Fruit fly (Drosophila melanogaster) whole organism, pupa: ENCODE results near the gene Inx3.

ENCODE experiments used
- CG10348 ChIP-seq: fragments of 200-800 bp; sonication (Bioruptor generic); IDR thresholded peaks from 2 replicates; pipeline ENCODE4 v1.3.6; 2022; ENCODE audit warnings: missing biosample characterization, missing genetic modification characterization
- CG12605 ChIP-seq: fragments of 200-800 bp; sonication (Bioruptor generic); IDR thresholded peaks from 2 replicates; pipeline ENCODE4 v1.3.6; 2022; ENCODE audit warnings: missing biosample characterization, missing genetic modification characterization
- CG13204 ChIP-seq: fragments of 200-800 bp; sonication (Bioruptor generic); optimal IDR thresholded peaks from 2 replicates; lab custom pipeline; 2018; ENCODE audit warnings: missing biosample characterization, mild to moderate bottlenecking, missing genetic modification characterization, moderate library complexity
- CG14655 ChIP-seq: fragments of 200-800 bp; sonication (Bioruptor generic); optimal IDR thresholded peaks from 3 replicates; lab custom pipeline; 2017; ENCODE audit warnings: mild to moderate bottlenecking, missing biosample characterization, missing genetic modification reagents, missing genetic modification characterization
- CG15710 ChIP-seq: fragments of 200-800 bp; sonication (Bioruptor generic); optimal IDR thresholded peaks from 2 replicates; lab custom pipeline; 2018; ENCODE audit warnings: missing biosample characterization, mild to moderate bottlenecking, missing genetic modification characterization, moderate library complexity
- CG17806 ChIP-seq: fragments of 200-800 bp; sonication (Bioruptor generic); optimal IDR thresholded peaks from 2 replicates; lab custom pipeline; 2018; ENCODE audit warnings: missing biosample characterization, mild to moderate bottlenecking, missing genetic modification characterization, moderate library complexity
- CG32121 ChIP-seq: fragments of 200-800 bp; sonication (Bioruptor generic); IDR thresholded peaks from 2 replicates; pipeline ENCODE4 v1.3.6; 2022; ENCODE audit warnings: missing biosample characterization, missing genetic modification characterization
- CG34367 ChIP-seq: fragments of 200-800 bp; sonication (Bioruptor generic); optimal IDR thresholded peaks from 2 replicates; lab custom pipeline; 2018; ENCODE audit warnings: missing biosample characterization, mild to moderate bottlenecking, missing genetic modification characterization
- CG4496 ChIP-seq: fragments of 200-800 bp; sonication (Bioruptor generic); IDR thresholded peaks from 3 replicates; pipeline ENCODE4 v1.3.6; 2022; ENCODE audit warnings: missing biosample characterization, missing genetic modification characterization
- CG8159 ChIP-seq: fragments of 200-800 bp; sonication (Bioruptor generic); optimal IDR thresholded peaks from 3 replicates; lab custom pipeline; 2018; ENCODE audit warnings: missing biosample characterization, mild to moderate bottlenecking, missing genetic modification characterization, moderate library complexity
- CG8301 ChIP-seq: fragments of 200-800 bp; sonication (Bioruptor generic); optimal IDR thresholded peaks from 2 replicates; lab custom pipeline; 2018; ENCODE audit warnings: missing biosample characterization, mild to moderate bottlenecking, missing genetic modification characterization
- CG9948 ChIP-seq: fragments of 200-800 bp; sonication (Bioruptor generic); optimal IDR thresholded peaks from 2 replicates; lab custom pipeline; 2018; ENCODE audit warnings: missing biosample characterization, mild to moderate bottlenecking, missing genetic modification characterization, moderate library complexity
- D1 ChIP-seq: fragments of 200-800 bp; sonication (Bioruptor generic); optimal IDR thresholded peaks from 2 replicates; lab custom pipeline; 2018; ENCODE audit warnings: missing biosample characterization, mild to moderate bottlenecking, missing genetic modification characterization, moderate library complexity
- EcR ChIP-seq: fragments of 200-800 bp; sonication (Bioruptor generic); optimal IDR thresholded peaks from 3 replicates; lab custom pipeline; 2019; ENCODE audit warnings: missing biosample characterization, missing genetic modification characterization, mild to moderate bottlenecking, moderate library complexity, missing genetic modification reagents
- Ets98B ChIP-seq: fragments of 200-800 bp; sonication (Bioruptor generic); IDR thresholded peaks from 2 replicates; pipeline ENCODE4 v1.3.6; 2022; ENCODE audit warnings: missing biosample characterization, missing genetic modification characterization
- Pif1A ChIP-seq: fragments of 200-800 bp; sonication (Bioruptor generic); optimal IDR thresholded peaks from 3 replicates; lab custom pipeline; 2016; ENCODE audit warnings: missing biosample characterization, missing genetic modification characterization
- Pif1B ChIP-seq: fragments of 200-800 bp; sonication (Bioruptor generic); optimal IDR thresholded peaks from 3 replicates; lab custom pipeline; 2016; ENCODE audit warnings: missing biosample characterization, missing genetic modification characterization
- Snoo ChIP-seq: fragments of 200-800 bp; sonication (Bioruptor generic); optimal IDR thresholded peaks from 3 replicates; lab custom pipeline; 2017; ENCODE audit warnings: missing biosample characterization, mild to moderate bottlenecking, missing genetic modification characterization, inconsistent platforms
- fd96Ca ChIP-seq: fragments of 200-800 bp; sonication (Bioruptor generic); IDR thresholded peaks from 3 replicates; pipeline ENCODE4 v1.3.6; 2022; ENCODE audit warnings: missing biosample characterization, missing genetic modification characterization
- gl ChIP-seq: fragments of 200-800 bp; sonication (Bioruptor generic); optimal IDR thresholded peaks from 2 replicates; lab custom pipeline; 2018; ENCODE audit warnings: missing biosample characterization, mild to moderate bottlenecking, missing genetic modification characterization
- rn ChIP-seq: fragments of 200-800 bp; sonication (Bioruptor generic); IDR thresholded peaks from 2 replicates; pipeline ENCODE4 v1.3.6; 2022; ENCODE audit warnings: missing biosample characterization, missing genetic modification characterization

Gene Inx3

dm6 chr3R:28875345-28875744 lies 16.0 kb upstream of the Inx3 start, which contains the start of gene Nepl18:
Nepl18 (plus strand) TSS chr3R:28875621.
- TF ChIP-seq CG34367 (tag; lab: Kevin White, UChicago) (no peak), Pif1B (no peak), Pif1A (GFP tag; lab: Kevin White, UChicago) (no peak), CG17806 (no peak), CG8159 (tag; lab: Kevin White, UChicago) (no peak), CG12605 (GFP tag; lab: Robert Waterston, UW) (no peak), rn (GFP tag; lab: Robert Waterston, UW) (no peak), gl (no peak), CG15710 (no peak), Snoo (tag; lab: Kevin White, UChicago) (no peak), fd96Ca (GFP tag; lab: Robert Waterston, UW) (no peak), CG13204 (GFP tag; lab: Kevin White, UChicago) (no peak), CG9948 (tag; lab: Kevin White, UChicago) (no peak), D1 (tag; lab: Kevin White, UChicago) (no peak), EcR (GFP tag; lab: Kevin White, UChicago) (no peak), CG14655 (GFP tag; lab: Kevin White, UChicago) (no peak), CG32121 (GFP tag; lab: Robert Waterston, UW) (no peak), CG10348 (GFP tag; lab: Robert Waterston, UW) (no peak), Ets98B (GFP tag; lab: Robert Waterston, UW) (no peak), CG8301 (no peak)

- TF ChIP-seq CG8301 = no peak
These were observed 13.3 kb upstream of the Inx3 start, which contains the start of gene Nepl17 for dm6 chr3R:28872605-28873004. Nepl17 (plus strand) TSS chr3R:28872905.

- TF ChIP-seq CG4496 (GFP tag; lab: Robert Waterston, UW) (no peak), gl (no peak), CG8301 (no peak)
These were observed 11.1 kb upstream of the Inx3 start for dm6 chr3R:28870364-28870763.

dm6 chr3R:28861309-28862157 lies 2.2 kb upstream of the Inx3 start:
- TF ChIP-seq CG8159 (tag; lab: Kevin White, UChicago) = no peak
- no peak; the same call in 2 of the 3 replicates for TF ChIP-seq fd96Ca (GFP tag; lab: Robert Waterston, UW)
- TF ChIP-seq CG12605 (GFP tag; lab: Robert Waterston, UW) = no peak
- TF ChIP-seq Snoo (tag; lab: Kevin White, UChicago) = no peak
- TF ChIP-seq CG10348 (GFP tag; lab: Robert Waterston, UW) = no peak
- TF ChIP-seq EcR (GFP tag; lab: Kevin White, UChicago) = peak; percentile 70
- no peak for TF ChIP-seq CG34367 (tag; lab: Kevin White, UChicago)
- peak; percentile 24 for TF ChIP-seq CG13204 (GFP tag; lab: Kevin White, UChicago)
- peak; percentile 57 for TF ChIP-seq Pif1B
- TF ChIP-seq CG8301 = no peak
- TF ChIP-seq Pif1A (GFP tag; lab: Kevin White, UChicago) = no peak
- TF ChIP-seq CG4496 (GFP tag; lab: Robert Waterston, UW) = peak; percentile 61; the same call in 2 of the 3 replicates
- no peak for TF ChIP-seq CG17806
- TF ChIP-seq CG15710 = no peak
- TF ChIP-seq D1 (tag; lab: Kevin White, UChicago) = no peak
- TF ChIP-seq CG14655 (GFP tag; lab: Kevin White, UChicago) = no peak
- TF ChIP-seq rn (GFP tag; lab: Robert Waterston, UW) = no peak
- no peak for TF ChIP-seq gl
- TF ChIP-seq CG9948 (tag; lab: Kevin White, UChicago) = no peak
- TF ChIP-seq Ets98B (GFP tag; lab: Robert Waterston, UW) = peak; percentile 48; the same call in 1 of the 2 replicates
- TF ChIP-seq CG32121 (GFP tag; lab: Robert Waterston, UW) = no peak

dm6 chr3R:28860582-28860981 lies 1.3 kb upstream of the Inx3 start:
- TF ChIP-seq EcR (GFP tag; lab: Kevin White, UChicago) (peak; percentile 42), CG32121 (GFP tag; lab: Robert Waterston, UW) (no peak)

dm6 chr3R:28858241-28858647 lies 1.1 kb downstream of the Inx3 start:
- TF ChIP-seq CG4496 (GFP tag; lab: Robert Waterston, UW) (peak; percentile 90), CG12605 (GFP tag; lab: Robert Waterston, UW) (peak; percentile 85), rn (GFP tag; lab: Robert Waterston, UW) (no peak), EcR (GFP tag; lab: Kevin White, UChicago) (peak; percentile 53), CG32121 (GFP tag; lab: Robert Waterston, UW) (peak; percentile 54), CG8301 (peak; percentile 62), Pif1B (peak; percentile 74), CG8159 (tag; lab: Kevin White, UChicago) (peak; percentile 88), CG17806 (peak; percentile 78), CG14655 (GFP tag; lab: Kevin White, UChicago) (peak; percentile 78), gl (peak; percentile 97), D1 (tag; lab: Kevin White, UChicago) (peak; percentile 67), Snoo (tag; lab: Kevin White, UChicago) (peak; percentile 70), fd96Ca (GFP tag; lab: Robert Waterston, UW) (peak; percentile 53), CG13204 (GFP tag; lab: Kevin White, UChicago) (peak; percentile 96), CG10348 (GFP tag; lab: Robert Waterston, UW) (no peak), CG34367 (tag; lab: Kevin White, UChicago) (peak; percentile 78), Ets98B (GFP tag; lab: Robert Waterston, UW) (peak; percentile 53; the same call in 1 of the 2 replicates), Pif1A (GFP tag; lab: Kevin White, UChicago) (peak; percentile 90), CG9948 (tag; lab: Kevin White, UChicago) (peak; percentile 78), CG15710 (peak; percentile 87)
